Worm (Caenorhabditis elegans) whole organism, L4/young adult: Measurements from ENCODE around the gene Y43F8A.2.

Experiments
- W03F9.2 ChIP-seq: fragments of 150-350 bp; optimal IDR thresholded peaks from 2 replicates; lab custom pipeline; 2014; ENCODE audit warnings: missing biosample characterization, missing genetic modification characterization
- dao-5 ChIP-seq: sonication (generic microtip); optimal IDR thresholded peaks from 2 replicates; lab custom pipeline; 2016; ENCODE audit warnings: missing genotype, missing genetic modification characterization, moderate library complexity, missing compliant biosample characterization
- him-1 ChIP-seq: sonication (generic microtip); optimal IDR thresholded peaks from 2 replicates; lab custom pipeline; 2016; ENCODE audit warnings: missing genotype, missing genetic modification reagents, missing genetic modification characterization, missing compliant biosample characterization

Gene Y43F8A.2

DNA sequence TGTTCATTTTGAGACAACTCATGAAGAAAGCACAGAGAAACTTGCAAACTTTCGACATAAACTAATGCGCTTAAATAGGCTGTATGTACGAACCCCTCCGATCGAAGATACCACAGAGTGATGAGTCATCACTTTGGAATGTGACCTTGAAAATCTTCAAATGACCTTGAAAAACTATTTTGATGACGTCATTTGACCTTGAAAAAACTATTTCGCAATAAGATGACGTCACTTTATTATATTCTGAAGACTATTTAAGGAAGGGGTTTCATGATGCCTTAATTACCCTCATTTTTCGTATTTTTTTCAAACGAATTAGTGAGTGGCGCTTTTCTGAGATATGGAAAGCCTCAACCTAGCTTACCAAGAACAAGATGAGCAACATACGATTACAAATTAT is 49.8 kb downstream of the Y43F8A.2 start, which contains the start of gene C25F9.2:
Gene C25F9.2, plus strand, starts transcription at position 341 of the 400 bp plus-strand sequence.
- TF ChIP-seq W03F9.2 (tag; lab: Kevin White, UChicago) (no peak), him-1 (tag; lab: Kevin White, UChicago) (no peak), dao-5 (tag; lab: Kevin White, UChicago) (no peak)
